Fruit fly (Drosophila melanogaster): Measurements from ENCODE around the gene Vap33.

Vap33 gene

dm6 chrX:3950199-3950645, 1.4 kb downstream of the Vap33 start (continued):
- no peak for TF ChIP-seq D19A (tag; optimal IDR thresholded peaks at IDR 0.05)
- peak; percentile 44 for TF ChIP-seq CG12769 (tag; optimal IDR thresholded peaks at IDR 0.05)
- TF ChIP-seq HmgZ (tag; optimal IDR thresholded peaks at IDR 0.05): no peak
- no peak for TF ChIP-seq CG8089 (GFP tag; optimal IDR thresholded peaks at IDR 0.05)
- TF ChIP-seq CG11093 (GFP tag; IDR thresholded peaks at IDR 0.05): no peak
- no peak for TF ChIP-seq B-H2 (GFP tag; optimal IDR thresholded peaks at IDR 0.05)
- TF ChIP-seq CG7839 (tag; optimal IDR thresholded peaks at IDR 0.05): no peak
- no peak for TF ChIP-seq Dek (tag; optimal IDR thresholded peaks at IDR 0.05)
- TF ChIP-seq dm (GFP tag; optimal IDR thresholded peaks at IDR 0.05): no peak
- TF ChIP-seq jumu (GFP tag; optimal IDR thresholded peaks at IDR 0.05): peak; percentile 3
- no peak for TF ChIP-seq CG16813 (GFP tag; IDR thresholded peaks at IDR 0.05; ENCODE audit: partially characterized antibody)
- TF ChIP-seq Antp (GFP tag; optimal IDR thresholded peaks at IDR 0.05): peak; percentile 7
- TF ChIP-seq cad (GFP tag; optimal IDR thresholded peaks at IDR 0.05): no peak
- TF ChIP-seq CG7372 (GFP tag; IDR thresholded peaks at IDR 0.05): no peak
- no peak for TF ChIP-seq fd102C (GFP tag; optimal IDR thresholded peaks at IDR 0.05)
- TF ChIP-seq Awh (GFP tag; IDR thresholded peaks at IDR 0.05): no peak
- TF ChIP-seq Ravus (GFP tag; IDR thresholded peaks at IDR 0.05): no peak
- TF ChIP-seq scrt (GFP tag; optimal IDR thresholded peaks at IDR 0.05): no peak
- TF ChIP-seq lilli (GFP tag; optimal IDR thresholded peaks at IDR 0.05): peak; percentile 41
- no peak for TF ChIP-seq tll (GFP tag; optimal IDR thresholded peaks at IDR 0.05)
- no peak for TF ChIP-seq sr (GFP tag; IDR thresholded peaks at IDR 0.05)
- no peak for TF ChIP-seq Ets97D (GFP tag; optimal IDR thresholded peaks at IDR 0.05)
- no peak for TF ChIP-seq hth (optimal IDR thresholded peaks at IDR 0.05)
- TF ChIP-seq prd (optimal IDR thresholded peaks at IDR 0.05): no peak
- TF ChIP-seq prd (GFP tag; IDR thresholded peaks at IDR 0.05): peak; percentile 43; the same call in 2 of the 3 replicates
- TF ChIP-seq Atf-2 (GFP tag; optimal IDR thresholded peaks at IDR 0.05): peak; percentile 37
- TF ChIP-seq Bteb2 (GFP tag; optimal IDR thresholded peaks at IDR 0.05): no peak
- TF ChIP-seq NFAT (GFP tag; IDR thresholded peaks at IDR 0.05): no peak
- TF ChIP-seq sd (tag; optimal IDR thresholded peaks at IDR 0.05): no peak
- no peak for TF ChIP-seq sima (GFP tag; optimal IDR thresholded peaks at IDR 0.05)
- TF ChIP-seq Pdp1 (GFP tag; optimal IDR thresholded peaks at IDR 0.05): peak in 1 of 2 experiments; percentile 23
- TF ChIP-seq trh (GFP tag; optimal IDR thresholded peaks at IDR 0.05): no peak
- TF ChIP-seq CG3065 (GFP tag; optimal IDR thresholded peaks at IDR 0.05): no peak
- TF ChIP-seq CG10274 (GFP tag; optimal IDR thresholded peaks at IDR 0.05): no peak
- TF ChIP-seq pros (GFP tag; optimal IDR thresholded peaks at IDR 0.05): peak; percentile 30
- TF ChIP-seq CG8924 (tag; optimal IDR thresholded peaks at IDR 0.05): no peak
- no peak for TF ChIP-seq abd-A (tag; optimal IDR thresholded peaks at IDR 0.05)
- TF ChIP-seq CG30020 (tag; optimal IDR thresholded peaks at IDR 0.05): no peak
- TF ChIP-seq CG15601 (tag; optimal IDR thresholded peaks at IDR 0.05): no peak
- TF ChIP-seq CG9817 (tag; optimal IDR thresholded peaks at IDR 0.05): no peak
- peak; percentile 82 for TF ChIP-seq sens (GFP tag)
- peak; percentile 1 for TF ChIP-seq crc (GFP tag; optimal IDR thresholded peaks at IDR 0.05)
- TF ChIP-seq CG13123 (GFP tag; optimal IDR thresholded peaks at IDR 0.05): no peak
- TF ChIP-seq CG10431 (GFP tag; optimal IDR thresholded peaks at IDR 0.05): no peak
- TF ChIP-seq psq (GFP tag; optimal IDR thresholded peaks at IDR 0.05): no peak
- no peak for TF ChIP-seq CG17568 (GFP tag; optimal IDR thresholded peaks at IDR 0.05)
- no peak for TF ChIP-seq usp (GFP tag; optimal IDR thresholded peaks at IDR 0.05)
- no peak for TF ChIP-seq CG9876 (GFP tag; optimal IDR thresholded peaks at IDR 0.05)
- TF ChIP-seq CrebB (tag; optimal IDR thresholded peaks at IDR 0.05): no peak
- TF ChIP-seq klu (GFP tag; IDR thresholded peaks at IDR 0.05): no peak
- no peak; the same call in 2 of the 3 replicates for TF ChIP-seq CG34422 (GFP tag; IDR thresholded peaks at IDR 0.05)
- TF ChIP-seq CG5245 (GFP tag; optimal IDR thresholded peaks at IDR 0.05): no peak
- no peak for TF ChIP-seq ab (GFP tag; optimal IDR thresholded peaks at IDR 0.05)

Data from whole organism, embryonic.